Worm (Caenorhabditis elegans) whole organism, L3 larva: Measurements from ENCODE around the gene F54F2.6.

Experiments
- aly-2 ChIP-seq: fragments of 150-350 bp; optimal IDR thresholded peaks from 2 replicates; lab custom pipeline; 2014; ENCODE audit warnings: missing biosample characterization, missing genetic modification characterization
- ama-1 ChIP-seq: fragments of 150-350 bp; optimal IDR thresholded peaks from 2 replicates; lab custom pipeline; 2018
- ceh-82 ChIP-seq: fragments of 150-350 bp; optimal IDR thresholded peaks from 2 replicates; lab custom pipeline; 2014; ENCODE audit warnings: missing biosample characterization, missing genetic modification characterization
- fkh-10 ChIP-seq: sonication (generic microtip); optimal IDR thresholded peaks from 2 replicates; lab custom pipeline; 2017; ENCODE audit warnings: missing biosample characterization, missing genetic modification reagents, missing genetic modification characterization
- nhr-11 ChIP-seq: fragments of 150-350 bp; optimal IDR thresholded peaks from 2 replicates; lab custom pipeline; 2014; ENCODE audit warnings: missing biosample characterization, missing genetic modification characterization
- nhr-28 ChIP-seq: fragments of 150-350 bp; optimal IDR thresholded peaks from 2 replicates; lab custom pipeline; 2014; ENCODE audit warnings: missing biosample characterization, missing genetic modification characterization
- sea-2 ChIP-seq: fragments of 150-350 bp; sonication (generic microtip); optimal IDR thresholded peaks from 4 replicates; lab custom pipeline; 2014; ENCODE audit warnings: missing biosample characterization, missing genetic modification reagents, missing genetic modification characterization
- tbx-2 ChIP-seq: sonication (generic microtip); optimal IDR thresholded peaks from 2 replicates; lab custom pipeline; 2016; ENCODE audit warnings: mild to moderate bottlenecking, missing genetic modification characterization, missing compliant biosample characterization

- TF ChIP-seq nhr-28 (no peak), tbx-2 (tag; lab: Kevin White, UChicago) (no peak), sea-2 (no peak), ceh-82 (tag; lab: Kevin White, UChicago) (no peak), fkh-10 (GFP tag; lab: Kevin White, UChicago) (no peak), nhr-11 (no peak), ama-1 (lab: Kevin White, UChicago) (no peak), aly-2 (tag; lab: Kevin White, UChicago) (no peak)
These were observed 49.9 kb downstream of the F54F2.6 start, which contains the start of gene ugtp-1 for ce11 chrIII:8750606-8751005.
